Worm (Caenorhabditis elegans) whole organism, young adult: ENCODE results near the gene ugt-11.

Experiments used
- B0035.1 ChIP-seq: sonication (generic microtip); optimal IDR thresholded peaks from 2 replicates; lab custom pipeline; 2016; ENCODE audit warnings: missing genetic modification characterization, mild to moderate bottlenecking, missing compliant biosample characterization, missing genotype, missing genetic modification reagents
- B0336.3 ChIP-seq: fragments of 200-800 bp; sonication (Bioruptor generic); IDR thresholded peaks from 2 replicates; pipeline ENCODE4 v1.3.6; 2022; ENCODE audit warnings: missing genetic modification characterization, missing compliant biosample characterization
- D2030.7 ChIP-seq: fragments of 200-800 bp; sonication (Bioruptor generic); IDR thresholded peaks from 2 replicates; pipeline ENCODE4 v1.3.6; 2022; ENCODE audit warnings: missing genetic modification reagents, missing genetic modification characterization, missing compliant biosample characterization
- F22D6.2 ChIP-seq: sonication (generic microtip); optimal IDR thresholded peaks from 2 replicates; lab custom pipeline; 2016; ENCODE audit warnings: mild to moderate bottlenecking, missing genetic modification characterization, missing compliant biosample characterization
- F49E8.2 ChIP-seq: sonication (generic microtip); optimal IDR thresholded peaks from 3 replicates; lab custom pipeline; 2017; ENCODE audit warnings: missing genetic modification characterization, mild to moderate bottlenecking, missing compliant biosample characterization, antibody characterized with exemption, moderate library complexity; ENCODE audit not compliant: insufficient read depth
- F52B5.7 ChIP-seq: sonication (generic microtip); optimal IDR thresholded peaks from 2 replicates; lab custom pipeline; 2016; ENCODE audit warnings: mild to moderate bottlenecking, missing genetic modification characterization, missing compliant biosample characterization
- F57A8.1 ChIP-seq: fragments of 200-800 bp; sonication (Bioruptor generic); optimal IDR thresholded peaks from 2 replicates; lab custom pipeline; 2018; ENCODE audit warnings: mild to moderate bottlenecking, missing genetic modification characterization, moderate library complexity, missing compliant biosample characterization
- K12H6.12 ChIP-seq: fragments of 200-800 bp; sonication (Bioruptor generic); optimal IDR thresholded peaks from 2 replicates; lab custom pipeline; 2018; ENCODE audit warnings: mild to moderate bottlenecking, missing genetic modification characterization, missing compliant biosample characterization
- Y53G8AR.9 ChIP-seq: fragments of 200-800 bp; sonication (Bioruptor generic); conservative IDR thresholded peaks from 2 replicates; pipeline ENCODE4 v1.3.6; 2022; ENCODE audit warnings: missing genetic modification reagents, missing genetic modification characterization, missing compliant biosample characterization
- Y56A3A.18 ChIP-seq: fragments of 200-800 bp; sonication (Bioruptor generic); IDR thresholded peaks from 2 replicates; pipeline ENCODE4 v1.3.6; 2022; ENCODE audit warnings: missing genetic modification reagents, missing genetic modification characterization, missing compliant biosample characterization
- Y67H2A.10 ChIP-seq: fragments of 200-800 bp; sonication (Bioruptor generic); conservative IDR thresholded peaks from 2 replicates; pipeline ENCODE4 v1.3.6; 2022; ENCODE audit warnings: missing genetic modification reagents, missing genetic modification characterization, missing compliant biosample characterization
- Y95B8A.8 ChIP-seq: fragments of 200-800 bp; sonication (Bioruptor generic); IDR thresholded peaks from 2 replicates; pipeline ENCODE4 v1.3.6; 2022; ENCODE audit warnings: missing genetic modification reagents, missing genetic modification characterization, missing compliant biosample characterization
- attf-3 ChIP-seq: fragments of 200-800 bp; sonication (Bioruptor generic); conservative IDR thresholded peaks from 2 replicates; pipeline ENCODE4 v1.3.6; 2022; ENCODE audit warnings: missing genetic modification reagents, missing genetic modification characterization, missing compliant biosample characterization
- cebp-1 ChIP-seq, 2 experiments: fragments of 200-800 bp in 1 of 2; sonication (Bioruptor generic) in 1 of 2; sonication (generic microtip) in 1 of 2; IDR thresholded peaks in 1 of 2; optimal IDR thresholded peaks in 1 of 2; 2 replicates each; pipeline versions ENCODE4 v1.3.6 to Lab custom; 2017 to 2022; ENCODE audit warnings: missing compliant biosample characterization in 2 of 2, missing genetic modification characterization in 2 of 2, mild to moderate bottlenecking in 1 of 2, missing genetic modification reagents in 1 of 2, moderate library complexity in 1 of 2
- ceh-79 ChIP-seq: sonication (generic microtip); optimal IDR thresholded peaks from 2 replicates; lab custom pipeline; 2017; ENCODE audit warnings: mild to moderate bottlenecking, missing genetic modification characterization, missing compliant biosample characterization
- ceh-91 ChIP-seq: fragments of 200-800 bp; sonication (Bioruptor generic); IDR thresholded peaks from 2 replicates; pipeline ENCODE4 v1.3.6; 2022; ENCODE audit warnings: missing genetic modification reagents, missing genetic modification characterization, missing compliant biosample characterization
- chd-7 ChIP-seq: sonication (generic microtip); optimal IDR thresholded peaks from 2 replicates; lab custom pipeline; 2016; ENCODE audit warnings: mild to moderate bottlenecking, missing genetic modification characterization, moderate library complexity, missing compliant biosample characterization
- die-1 ChIP-seq: sonication (generic microtip); optimal IDR thresholded peaks from 2 replicates; lab custom pipeline; 2016; ENCODE audit warnings: missing genotype, mild to moderate bottlenecking, missing genetic modification characterization, missing compliant biosample characterization
- dpl-1 ChIP-seq: fragments of 150-350 bp; optimal IDR thresholded peaks from 2 replicates; lab custom pipeline; 2014; ENCODE audit warnings: missing biosample characterization, missing genetic modification reagents, missing genetic modification characterization
- egrh-3 ChIP-seq: fragments of 200-800 bp; sonication (Bioruptor generic); IDR thresholded peaks from 2 replicates; pipeline ENCODE4 v1.3.6; 2022; ENCODE audit warnings: missing genetic modification reagents, missing genetic modification characterization, missing compliant biosample characterization
- ets-4 ChIP-seq: fragments of 200-800 bp; sonication (Bioruptor generic); optimal IDR thresholded peaks from 2 replicates; lab custom pipeline; 2018; ENCODE audit warnings: mild to moderate bottlenecking, missing genetic modification characterization, missing compliant biosample characterization
- him-1 ChIP-seq: sonication (generic microtip); optimal IDR thresholded peaks from 2 replicates; lab custom pipeline; 2016; ENCODE audit warnings: missing genotype, missing genetic modification reagents, missing genetic modification characterization, missing compliant biosample characterization
- hlh-12 ChIP-seq: sonication (generic microtip); optimal IDR thresholded peaks from 2 replicates; lab custom pipeline; 2016; ENCODE audit warnings: missing genetic modification characterization, missing compliant biosample characterization
- hsf-1 ChIP-seq: fragments of 200-800 bp; sonication (Bioruptor generic); IDR thresholded peaks from 2 replicates; pipeline ENCODE4 v1.3.6; 2022; ENCODE audit warnings: missing genetic modification reagents, missing genetic modification characterization, missing compliant biosample characterization
- lin-35 ChIP-seq, 3 experiments: fragments of 150-350 bp in 2 of 3; sonication (generic microtip) in 1 of 3; optimal IDR thresholded peaks; 2 replicates each; lab custom pipeline; 2014 to 2018; ENCODE audit warnings: missing biosample characterization in 3 of 3, missing genetic modification characterization in 3 of 3, missing genetic modification reagents in 3 of 3
- lir-1 ChIP-seq: fragments of 200-800 bp; sonication (Bioruptor generic); conservative IDR thresholded peaks from 2 replicates; pipeline ENCODE4 v1.3.6; 2022; ENCODE audit warnings: missing genetic modification reagents, missing genetic modification characterization, missing compliant biosample characterization
- lsl-1 ChIP-seq: fragments of 200-800 bp; sonication (Bioruptor generic); optimal IDR thresholded peaks from 2 replicates; lab custom pipeline; 2018; ENCODE audit warnings: mild to moderate bottlenecking, missing genetic modification characterization, moderate library complexity, missing compliant biosample characterization
- madf-10 ChIP-seq: sonication (generic microtip); optimal IDR thresholded peaks from 2 replicates; lab custom pipeline; 2016; ENCODE audit warnings: mild to moderate bottlenecking, missing genetic modification characterization, missing compliant biosample characterization
- madf-8 ChIP-seq: fragments of 200-800 bp; sonication (Bioruptor generic); conservative IDR thresholded peaks from 2 replicates; pipeline ENCODE4 v1.3.6; 2022; ENCODE audit warnings: missing genetic modification reagents, missing genetic modification characterization, missing compliant biosample characterization
- mcd-1 ChIP-seq: fragments of 200-800 bp; sonication (Bioruptor generic); IDR thresholded peaks from 2 replicates; pipeline ENCODE4 v1.3.6; 2022; ENCODE audit warnings: missing genetic modification reagents, missing genetic modification characterization, missing compliant biosample characterization
- mes-4 ChIP-seq: sonication (generic microtip); optimal IDR thresholded peaks from 2 replicates; lab custom pipeline; 2016; ENCODE audit warnings: missing genotype, missing genetic modification characterization, missing compliant biosample characterization
- nfya-2 ChIP-seq: fragments of 200-800 bp; sonication (Bioruptor generic); IDR thresholded peaks from 2 replicates; pipeline ENCODE4 v1.3.6; 2022; ENCODE audit warnings: missing genetic modification reagents, missing genetic modification characterization, missing compliant biosample characterization
- nfyb-1 ChIP-seq: fragments of 200-800 bp; sonication (Bioruptor generic); IDR thresholded peaks from 2 replicates; pipeline ENCODE4 v1.3.6; 2022; ENCODE audit warnings: missing genetic modification reagents, missing genetic modification characterization, missing compliant biosample characterization
- nhr-179 ChIP-seq: sonication (generic microtip); optimal IDR thresholded peaks from 2 replicates; lab custom pipeline; 2016; ENCODE audit warnings: mild to moderate bottlenecking, missing genetic modification characterization, missing compliant biosample characterization
- pbrm-1 ChIP-seq: fragments of 200-800 bp; sonication (Bioruptor generic); IDR thresholded peaks from 2 replicates; pipeline ENCODE4 v1.3.6; 2022; ENCODE audit warnings: missing genetic modification reagents, missing genetic modification characterization, missing compliant biosample characterization
- rcor-1 ChIP-seq: fragments of 200-800 bp; sonication (Bioruptor generic); IDR thresholded peaks from 2 replicates; pipeline ENCODE4 v1.3.6; 2022; ENCODE audit warnings: missing genetic modification reagents, missing genetic modification characterization, missing compliant biosample characterization
- tbx-9 ChIP-seq: sonication (generic microtip); optimal IDR thresholded peaks from 2 replicates; lab custom pipeline; 2016; ENCODE audit warnings: borderline replicate concordance, missing genetic modification characterization, inconsistent platforms, missing compliant biosample characterization
- unc-130 ChIP-seq: sonication (generic microtip); optimal IDR thresholded peaks from 2 replicates; lab custom pipeline; 2016; ENCODE audit warnings: missing genetic modification reagents, missing genetic modification characterization, missing compliant biosample characterization
- unc-62 ChIP-seq: fragments of 150-350 bp; optimal IDR thresholded peaks from 2 replicates; lab custom pipeline; 2014; ENCODE audit warnings: missing biosample characterization, missing genetic modification reagents, missing genetic modification characterization
- xnd-1 ChIP-seq: sonication (generic microtip); optimal IDR thresholded peaks from 2 replicates; lab custom pipeline; 2016; ENCODE audit warnings: missing genotype, missing genetic modification reagents, missing genetic modification characterization, missing compliant biosample characterization
- zfh-2 ChIP-seq: fragments of 200-800 bp; sonication (Bioruptor generic); conservative IDR thresholded peaks from 2 replicates; pipeline ENCODE4 v1.3.6; 2022; ENCODE audit warnings: missing genetic modification reagents, missing genetic modification characterization, missing compliant biosample characterization
- zim-3 ChIP-seq: sonication (generic microtip); optimal IDR thresholded peaks from 2 replicates; lab custom pipeline; 2017; ENCODE audit warnings: mild to moderate bottlenecking, missing genetic modification characterization, moderate library complexity, missing compliant biosample characterization
- ztf-22 ChIP-seq: fragments of 200-800 bp; sonication (Bioruptor generic); optimal IDR thresholded peaks from 2 replicates; lab custom pipeline; 2018; ENCODE audit warnings: mild to moderate bottlenecking, missing genetic modification characterization, moderate library complexity, missing compliant biosample characterization
- ztf-25 ChIP-seq: fragments of 200-800 bp; sonication (Bioruptor generic); IDR thresholded peaks from 2 replicates; pipeline ENCODE4 v1.3.6; 2022; ENCODE audit warnings: missing genetic modification reagents, missing genetic modification characterization, missing compliant biosample characterization
- ztf-26 ChIP-seq: sonication (generic microtip); optimal IDR thresholded peaks from 2 replicates; lab custom pipeline; 2017; ENCODE audit warnings: missing genetic modification characterization, missing compliant biosample characterization
- ztf-28 ChIP-seq: fragments of 200-800 bp; sonication (Bioruptor generic); IDR thresholded peaks from 2 replicates; pipeline ENCODE4 v1.3.6; 2022; ENCODE audit warnings: missing genetic modification reagents, missing genetic modification characterization, missing compliant biosample characterization

Gene ugt-11

DNA sequence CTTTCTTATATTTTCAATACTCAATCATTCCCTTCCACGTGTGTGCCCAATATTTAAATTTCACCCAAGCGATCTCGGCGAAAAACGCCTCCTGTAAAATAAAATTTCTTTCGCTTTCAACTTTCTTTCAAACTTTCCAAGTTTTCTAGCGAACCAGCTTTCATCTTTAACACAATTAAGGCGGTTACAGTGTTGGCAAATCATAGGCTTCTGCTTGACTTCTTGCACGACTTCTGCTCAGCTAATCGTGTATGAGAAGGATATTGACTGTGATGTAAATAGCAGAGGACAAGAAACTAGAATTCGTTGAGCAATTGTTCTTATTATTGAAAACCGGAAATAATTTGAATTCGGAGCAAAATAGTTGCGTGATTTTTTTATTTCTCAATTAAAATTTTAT lies 3.6 kb downstream of the ugt-11 start (continued):
- peak; percentile 74 for TF ChIP-seq xnd-1 (tag; lab: Kevin White, UChicago)
- no peak for TF ChIP-seq chd-7
- 0 out of 2 replicates have a peak, but pooled peaks have one; percentile 6 for TF ChIP-seq Y56A3A.18 (GFP tag; lab: Robert Waterston, UW)
- TF ChIP-seq F22D6.2, result no peak
- peak; percentile 57 for TF ChIP-seq lsl-1
- TF ChIP-seq lin-35 (GFP tag; optimal IDR thresholded peaks at IDR 0.05; lab: Kevin White, UChicago), result peak in 1 of 3 experiments; percentile 7
- no peak for TF ChIP-seq F52B5.7 (tag; lab: Kevin White, UChicago)
- no peak for TF ChIP-seq ets-4 (GFP tag; lab: Kevin White, UChicago)
- no peak for TF ChIP-seq mes-4
- peak; percentile 53 for TF ChIP-seq D2030.7 (GFP tag; lab: Robert Waterston, UW)
- no peak for TF ChIP-seq zim-3 (tag; lab: Kevin White, UChicago)
- no peak for TF ChIP-seq B0035.1
- TF ChIP-seq rcor-1 (GFP tag; lab: Robert Waterston, UW), result peak; percentile 52; the same call in 1 of the 2 replicates
- peak; percentile 16 for TF ChIP-seq die-1 (tag; lab: Kevin White, UChicago)
- TF ChIP-seq nhr-179 (tag; lab: Kevin White, UChicago), result no peak
- no peak for TF ChIP-seq ceh-79 (tag; lab: Kevin White, UChicago)
- no peak for TF ChIP-seq egrh-3 (GFP tag; lab: Robert Waterston, UW)
- TF ChIP-seq lir-1 (GFP tag; lab: Robert Waterston, UW), result no peak
- peak; percentile 38 for TF ChIP-seq F49E8.2 (tag; lab: Kevin White, UChicago)
- no peak for TF ChIP-seq Y95B8A.8
- no peak for TF ChIP-seq unc-62 (GFP tag; lab: Kevin White, UChicago)
- no peak for TF ChIP-seq Y67H2A.10 (GFP tag; lab: Robert Waterston, UW)
- TF ChIP-seq cebp-1 (GFP tag; IDR thresholded peaks at IDR 0.05; lab: Robert Waterston, UW), result no peak
- no peak for TF ChIP-seq cebp-1 (tag; optimal IDR thresholded peaks at IDR 0.05; lab: Kevin White, UChicago)
- no peak for TF ChIP-seq tbx-9
- TF ChIP-seq dpl-1 (GFP tag; lab: Kevin White, UChicago), result no peak
- TF ChIP-seq hlh-12 (tag; lab: Kevin White, UChicago), result no peak
- no peak for TF ChIP-seq ztf-22 (GFP tag; lab: Kevin White, UChicago)
- TF ChIP-seq madf-8 (GFP tag; lab: Robert Waterston, UW), result peak; percentile 53
- no peak for TF ChIP-seq F57A8.1 (GFP tag; lab: Kevin White, UChicago)

DNA sequence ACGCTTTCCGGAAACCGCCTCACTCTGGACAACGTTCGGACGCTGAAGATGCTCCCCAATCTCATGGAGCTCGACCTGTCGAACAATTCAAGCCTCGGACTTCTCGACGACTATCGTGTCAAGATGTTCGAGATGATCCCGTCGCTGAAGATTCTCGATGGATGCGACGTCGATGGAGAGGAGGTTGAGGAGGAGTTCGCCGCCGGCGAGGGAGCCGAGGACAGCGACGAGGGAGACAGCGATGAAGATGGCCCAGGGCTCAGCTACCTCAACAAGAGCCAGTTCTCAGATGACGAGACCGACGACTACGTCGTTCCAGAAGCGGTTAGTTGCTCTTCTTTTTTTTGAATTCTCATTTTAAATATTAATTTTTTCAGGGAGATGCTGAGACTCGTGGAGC lies 4.1 kb downstream of the ugt-11 start:
- TF ChIP-seq ceh-79 (tag; lab: Kevin White, UChicago), result no peak
- peak; percentile 70; the same call in 1 of the 2 replicates for TF ChIP-seq egrh-3 (GFP tag; lab: Robert Waterston, UW)
- peak; percentile 81 for TF ChIP-seq zfh-2 (GFP tag; lab: Robert Waterston, UW)
- TF ChIP-seq ceh-91, result no peak
- no peak for TF ChIP-seq nfya-2 (GFP tag; lab: Robert Waterston, UW)
- TF ChIP-seq madf-10 (tag; lab: Kevin White, UChicago), result no peak

ce11 chrV:4889976-4890479 lies 4.8 kb downstream of the ugt-11 start, which contains the start of gene T19H12.2:
TSS of gene T19H12.2 (plus strand) at chrV:4890429.
- peak; percentile 97 for TF ChIP-seq mcd-1
- TF ChIP-seq ztf-28 (GFP tag; lab: Robert Waterston, UW), result peak; percentile 94
- TF ChIP-seq Y56A3A.18 (GFP tag; lab: Robert Waterston, UW), result no peak
- peak; percentile 100 for TF ChIP-seq madf-8 (GFP tag; lab: Robert Waterston, UW)
- TF ChIP-seq ztf-26 (tag; lab: Kevin White, UChicago), result no peak
- peak; percentile 83 for TF ChIP-seq unc-130 (GFP tag; lab: Kevin White, UChicago)
- TF ChIP-seq K12H6.12, result no peak
- peak; percentile 89 for TF ChIP-seq hsf-1 (GFP tag; lab: Robert Waterston, UW)
- no peak for TF ChIP-seq F22D6.2
- TF ChIP-seq nfyb-1, result peak; percentile 59; the same call in 1 of the 2 replicates
- TF ChIP-seq B0336.3 (GFP tag; lab: Robert Waterston, UW), result peak; percentile 63; the same call in 1 of the 2 replicates
- peak; percentile 67 for TF ChIP-seq attf-3
- peak; percentile 78 for TF ChIP-seq Y53G8AR.9 (GFP tag; lab: Robert Waterston, UW)
- peak; percentile 80 for TF ChIP-seq pbrm-1 (GFP tag; lab: Robert Waterston, UW)
- peak; percentile 93 for TF ChIP-seq Y95B8A.8
- peak; percentile 80 for TF ChIP-seq him-1
- 0 out of 2 replicates have a peak, but pooled peaks have one; percentile 69 for TF ChIP-seq ztf-25 (GFP tag; lab: Robert Waterston, UW)
